Worm (Caenorhabditis elegans): Measurements from ENCODE around the gene H20J04.9.

H20J04.9 gene

ce11 chrII:4316011-4316410 lies 35.0 kb upstream of the H20J04.9 start, which contains the start of gene srw-40:
srw-40 (minus strand) TSS chrII:4316111.
- no peak for TF ChIP-seq ceh-18 (tag; optimal IDR thresholded peaks at IDR 0.05)
- TF ChIP-seq C08G9.2 (tag; optimal IDR thresholded peaks at IDR 0.05) = no peak
- no peak for TF ChIP-seq nhr-232 (tag; optimal IDR thresholded peaks at IDR 0.05)
- TF ChIP-seq ahr-1 (tag; optimal IDR thresholded peaks at IDR 0.05) = no peak
- no peak for TF ChIP-seq ceh-31 (tag; optimal IDR thresholded peaks at IDR 0.05)
- no peak for TF ChIP-seq ceh-2 (tag; optimal IDR thresholded peaks at IDR 0.05)
- TF ChIP-seq fkh-6 (tag; optimal IDR thresholded peaks at IDR 0.05) = no peak
- no peak for TF ChIP-seq eyg-1 (tag; optimal IDR thresholded peaks at IDR 0.05)
- no peak for TF ChIP-seq ref-2 (tag; optimal IDR thresholded peaks at IDR 0.05)
- TF ChIP-seq C38D4.7 (GFP tag; optimal IDR thresholded peaks at IDR 0.05) = no peak
- no peak for TF ChIP-seq F13H6.1 (tag; optimal IDR thresholded peaks at IDR 0.05)
- no peak for TF ChIP-seq tbx-2 (tag; optimal IDR thresholded peaks at IDR 0.05)

- TF ChIP-seq ceh-6 (GFP tag; optimal IDR thresholded peaks at IDR 0.05) (no peak), hlh-13 (GFP tag; optimal IDR thresholded peaks at IDR 0.05) (no peak), ceh-31 (tag; optimal IDR thresholded peaks at IDR 0.05) (no peak)
Measured at ce11 chrII:4319537-4320019, 31.4 kb upstream of the H20J04.9 start, which contains the start of gene Y52E8A.6. Y52E8A.6 (minus strand) TSS chrII:4319969.

DNA sequence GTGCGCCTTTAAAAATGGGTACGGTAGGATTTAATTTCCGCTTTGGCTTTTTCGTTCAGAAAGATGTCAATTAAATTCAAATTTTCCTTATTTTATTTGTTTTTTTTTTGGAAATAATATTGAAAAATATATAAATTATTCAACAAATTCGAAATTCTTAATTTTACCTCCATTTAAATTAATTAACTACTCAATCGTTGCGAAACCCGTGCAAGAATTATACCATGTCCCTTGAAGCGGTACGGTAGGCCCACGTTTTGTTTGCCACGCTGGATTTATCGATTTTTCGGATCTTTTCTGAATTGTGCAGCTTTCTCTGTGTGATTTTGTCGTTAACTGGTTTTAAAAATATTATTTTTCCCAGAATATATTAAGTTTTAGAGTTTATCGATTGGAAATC lies 30.5 kb upstream of the H20J04.9 start, which contains the start of gene Y52E8A.2:
Gene Y52E8A.2, plus strand, starts transcription at position 382 of the 400 bp plus-strand sequence.
- TF ChIP-seq pros-1 (tag; optimal IDR thresholded peaks at IDR 0.05) = no peak
- TF ChIP-seq ceh-31 (tag; optimal IDR thresholded peaks at IDR 0.05) = no peak
- no peak for TF ChIP-seq mec-3 (tag; optimal IDR thresholded peaks at IDR 0.05; ENCODE audit: borderline replicate concordance)
- TF ChIP-seq ama-1 (optimal IDR thresholded peaks at IDR 0.05) = no peak
- TF ChIP-seq ceh-19 (GFP tag; optimal IDR thresholded peaks at IDR 0.05) = no peak
- TF ChIP-seq unc-55 (GFP tag; optimal IDR thresholded peaks at IDR 0.05) = no peak
- no peak for TF ChIP-seq rnt-1 (tag; optimal IDR thresholded peaks at IDR 0.05)
- no peak for TF ChIP-seq ceh-14 (tag; optimal IDR thresholded peaks at IDR 0.05)
- TF ChIP-seq ceh-30 (tag; optimal IDR thresholded peaks at IDR 0.05) = no peak
- no peak for TF ChIP-seq ceh-48 (tag; optimal IDR thresholded peaks at IDR 0.05)
- no peak for TF ChIP-seq nhr-232 (tag; optimal IDR thresholded peaks at IDR 0.05)
- no peak for TF ChIP-seq lim-6 (tag; optimal IDR thresholded peaks at IDR 0.05)
- no peak for TF ChIP-seq odd-2 (tag; optimal IDR thresholded peaks at IDR 0.05)
- TF ChIP-seq sdc-2 (tag; optimal IDR thresholded peaks at IDR 0.05) = no peak
- no peak for TF ChIP-seq C38D4.7 (GFP tag; optimal IDR thresholded peaks at IDR 0.05)
- TF ChIP-seq ceh-9 (tag; optimal IDR thresholded peaks at IDR 0.05) = no peak
- no peak for TF ChIP-seq unc-3 (GFP tag; conservative IDR thresholded peaks at IDR 0.05)
- no peak for TF ChIP-seq unc-3 (tag; optimal IDR thresholded peaks at IDR 0.05)
- no peak for TF ChIP-seq madf-2 (tag; optimal IDR thresholded peaks at IDR 0.05)
- TF ChIP-seq K09A11.1 (tag; optimal IDR thresholded peaks at IDR 0.05; ENCODE audit: insufficient read depth) = no peak
- no peak for TF ChIP-seq T23F11.4 (GFP tag; optimal IDR thresholded peaks at IDR 0.05)

- TF ChIP-seq ceh-6 (GFP tag; optimal IDR thresholded peaks at IDR 0.05) (no peak), tbx-2 (tag; optimal IDR thresholded peaks at IDR 0.05) (no peak), ceh-18 (tag; optimal IDR thresholded peaks at IDR 0.05) (no peak), hlh-13 (GFP tag; optimal IDR thresholded peaks at IDR 0.05) (no peak), pax-1 (tag; optimal IDR thresholded peaks at IDR 0.05) (no peak), pqm-1 (tag; optimal IDR thresholded peaks at IDR 0.05) (no peak), nhr-232 (tag; optimal IDR thresholded peaks at IDR 0.05) (no peak), ceh-31 (tag; optimal IDR thresholded peaks at IDR 0.05) (no peak), madf-2 (tag; optimal IDR thresholded peaks at IDR 0.05) (no peak), mec-3 (tag; optimal IDR thresholded peaks at IDR 0.05; ENCODE audit: borderline replicate concordance) (no peak), sdc-2 (tag; optimal IDR thresholded peaks at IDR 0.05) (no peak), pha-4 (tag; optimal IDR thresholded peaks at IDR 0.05) (no peak), elt-4 (tag; optimal IDR thresholded peaks at IDR 0.05) (no peak), tbx-7 (tag; optimal IDR thresholded peaks at IDR 0.05) (no peak), F13H6.1 (tag; optimal IDR thresholded peaks at IDR 0.05) (no peak), ahr-1 (tag; optimal IDR thresholded peaks at IDR 0.05) (no peak), fkh-10 (GFP tag; optimal IDR thresholded peaks at IDR 0.05) (no peak), ztf-16 (tag; optimal IDR thresholded peaks at IDR 0.05) (no peak), dve-1 (tag; optimal IDR thresholded peaks at IDR 0.05) (no peak)
Measured at ce11 chrII:4321766-4322165, 29.2 kb upstream of the H20J04.9 start, which contains the start of gene Y52E8A.1. Y52E8A.1 (plus strand) TSS chrII:4322066.

Data from whole organism, late embryonic.